Worm (Caenorhabditis elegans): ENCODE results near the gene C04F5.2.

C04F5.2 gene

ce11 chrV:5049333-5049942, 47.5 kb downstream of the C04F5.2 start, which contains the start of the genes pqn-51 and K11D12.14 (continued):
- TF ChIP-seq nhr-19 (GFP tag; conservative IDR thresholded peaks at IDR 0.05) (peak; percentile 98), C16A3.4 (tag; optimal IDR thresholded peaks at IDR 0.05) (peak; percentile 91), sup-37 (GFP tag; optimal IDR thresholded peaks at IDR 0.05) (peak; percentile 87), blmp-1 (tag; optimal IDR thresholded peaks at IDR 0.05) (peak; percentile 99), aly-2 (tag; optimal IDR thresholded peaks at IDR 0.05) (peak; percentile 74), unc-62 (GFP tag; optimal IDR thresholded peaks at IDR 0.05) (no peak), sox-4 (tag; optimal IDR thresholded peaks at IDR 0.05) (peak; percentile 85), vab-15 (tag; optimal IDR thresholded peaks at IDR 0.05) (peak; percentile 73), mep-1 (tag; optimal IDR thresholded peaks at IDR 0.05) (peak; percentile 96), hlh-4 (tag; optimal IDR thresholded peaks at IDR 0.05) (peak; percentile 46), ceh-8 (GFP tag; optimal IDR thresholded peaks at IDR 0.05) (peak; percentile 88), unc-86 (tag; optimal IDR thresholded peaks at IDR 0.05) (peak; percentile 92), irx-1 (tag; optimal IDR thresholded peaks at IDR 0.05) (peak; percentile 95), nhr-11 (tag; optimal IDR thresholded peaks at IDR 0.05) (peak; percentile 87), fkh-8 (tag; optimal IDR thresholded peaks at IDR 0.05) (peak; percentile 98), C04F5.9 (tag; optimal IDR thresholded peaks at IDR 0.05) (peak; percentile 78), snu-23 (GFP tag; optimal IDR thresholded peaks at IDR 0.05) (peak; percentile 97), unc-98 (GFP tag; IDR thresholded peaks at IDR 0.05) (peak; percentile 84), lin-14 (GFP tag; optimal IDR thresholded peaks at IDR 0.05) (peak; percentile 98), nhr-237 (tag; optimal IDR thresholded peaks at IDR 0.05) (peak; percentile 75), nhr-71 (tag; optimal IDR thresholded peaks at IDR 0.05) (peak; percentile 99), snpc-4 (tag; optimal IDR thresholded peaks at IDR 0.05) (peak; percentile 71), aha-1 (tag; optimal IDR thresholded peaks at IDR 0.05) (no peak), F16B12.6 (tag; optimal IDR thresholded peaks at IDR 0.05) (peak; percentile 94), elt-2 (tag; optimal IDR thresholded peaks at IDR 0.05) (peak; percentile 71), ces-1 (GFP tag; optimal IDR thresholded peaks at IDR 0.05) (no peak), fkh-4 (tag; optimal IDR thresholded peaks at IDR 0.05; ENCODE audit: borderline replicate concordance) (peak; percentile 60), mdl-1 (tag; optimal IDR thresholded peaks at IDR 0.05) (peak in 1 of 2 experiments; percentile 88), nhr-20 (tag; optimal IDR thresholded peaks at IDR 0.05) (peak; percentile 98), efl-1 (optimal IDR thresholded peaks at IDR 0.05) (peak; percentile 82 to 95), efl-1 (GFP tag; optimal IDR thresholded peaks at IDR 0.05 in 1 of 2) (peak; percentile 92 to 99), egl-27 (tag; optimal IDR thresholded peaks at IDR 0.05) (peak in 1 of 2 experiments; percentile 74), hlh-17 (GFP tag; optimal IDR thresholded peaks at IDR 0.05; ENCODE audit: borderline replicate concordance) (no peak), efl-3 (GFP tag; optimal IDR thresholded peaks at IDR 0.05) (no peak), mef-2 (tag; optimal IDR thresholded peaks at IDR 0.05) (peak; percentile 68), rnt-1 (tag; optimal IDR thresholded peaks at IDR 0.05) (peak; percentile 66), nhr-47 (tag; optimal IDR thresholded peaks at IDR 0.05) (peak; percentile 98), pqm-1 (tag; optimal IDR thresholded peaks at IDR 0.05) (no peak), lin-13 (GFP tag; optimal IDR thresholded peaks at IDR 0.05) (peak; percentile 91), sptf-1 (tag; optimal IDR thresholded peaks at IDR 0.05) (no peak), ets-5 (GFP tag; IDR thresholded peaks at IDR 0.05) (peak; percentile 96; the same call in 1 of the 2 replicates), nhr-12 (tag; optimal IDR thresholded peaks at IDR 0.05) (peak; percentile 8), elt-3 (tag; optimal IDR thresholded peaks at IDR 0.05) (peak in 4 of 6 experiments; percentile 32 to 84 (median 57)), ztf-11 (tag; optimal IDR thresholded peaks at IDR 0.05) (peak in 1 of 2 experiments; percentile 60), tlp-1 (tag; optimal IDR thresholded peaks at IDR 0.05) (no peak), pax-3 (tag; optimal IDR thresholded peaks at IDR 0.05) (peak; percentile 91), alr-1 (tag; optimal IDR thresholded peaks at IDR 0.05; ENCODE audit: borderline replicate concordance) (no peak), lin-35 (GFP tag; optimal IDR thresholded peaks at IDR 0.05) (peak; percentile 95 to 96), nhr-77 (tag; optimal IDR thresholded peaks at IDR 0.05) (peak; percentile 97), Y116A8C.19 (tag; optimal IDR thresholded peaks at IDR 0.05; ENCODE audit: borderline replicate concordance) (no peak), ceh-82 (tag; optimal IDR thresholded peaks at IDR 0.05) (peak; percentile 56 to 89 (median 62)), ztf-4 (tag; optimal IDR thresholded peaks at IDR 0.05) (peak; percentile 93)
